Worm (Caenorhabditis elegans): ENCODE measurements around the gene pccb-1.
"Not testable (repeated sequence)": the region's sequence is repeated elsewhere in the genome, so short reads cannot be mapped to it uniquely, and the experiment has no call there.

DNA sequence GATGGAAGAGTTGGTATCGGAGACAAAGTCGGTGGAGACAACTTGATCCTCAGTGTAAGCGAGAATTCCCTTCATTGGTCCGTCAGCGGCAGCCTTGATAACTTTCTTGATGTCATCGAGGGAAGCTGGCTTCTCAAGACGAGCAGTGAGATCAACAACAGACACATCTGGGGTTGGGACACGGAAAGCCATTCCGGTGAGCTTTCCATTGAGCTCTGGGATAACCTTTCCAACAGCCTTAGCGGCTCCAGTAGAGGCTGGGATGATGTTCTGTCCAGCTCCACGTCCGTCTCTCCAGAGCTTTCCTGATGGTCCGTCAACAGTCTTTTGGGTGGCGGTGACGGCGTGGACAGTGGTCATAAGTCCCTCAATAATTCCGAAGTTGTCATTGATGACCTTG, 24.3 kb downstream of the pccb-1 start:
- TF ChIP-seq fkh-10 (GFP tag; optimal IDR thresholded peaks at IDR 0.05); unc-39 (tag; optimal IDR thresholded peaks at IDR 0.05): not testable (repeated sequence)
